Worm (Caenorhabditis elegans) whole organism, L3 larva: ENCODE data around the gene str-119.
"Not testable (repeated sequence)": the region's sequence is repeated elsewhere in the genome, so short reads cannot be mapped to it uniquely, and the experiment has no call there.

Experiments used
- elt-1 ChIP-seq: fragments of 150-350 bp; optimal IDR thresholded peaks from 2 replicates; lab custom pipeline; 2014; ENCODE audit warnings: missing biosample characterization, missing genetic modification characterization
- elt-2 ChIP-seq: sonication (generic microtip); optimal IDR thresholded peaks from 2 replicates; lab custom pipeline; 2016; ENCODE audit warnings: missing genetic modification reagents, mild to moderate bottlenecking, missing genetic modification characterization, missing compliant biosample characterization
- fkh-2 ChIP-seq: fragments of 150-350 bp; optimal IDR thresholded peaks from 2 replicates; lab custom pipeline; 2014; ENCODE audit warnings: missing biosample characterization, missing genetic modification reagents, missing genetic modification characterization
- fos-1 ChIP-seq: fragments of 150-350 bp; optimal IDR thresholded peaks from 2 replicates; lab custom pipeline; 2014; ENCODE audit warnings: missing biosample characterization, missing genetic modification characterization
- lin-39 ChIP-seq: fragments of 150-350 bp; optimal IDR thresholded peaks from 2 replicates; lab custom pipeline; 2018; ENCODE audit warnings: missing biosample characterization, missing genetic modification reagents, missing genetic modification characterization
- lsy-12 ChIP-seq: sonication (generic microtip); optimal IDR thresholded peaks from 2 replicates; lab custom pipeline; 2016; ENCODE audit warnings: mild to moderate bottlenecking, missing genetic modification characterization, missing compliant biosample characterization
- nhr-77 ChIP-seq: fragments of 150-350 bp; optimal IDR thresholded peaks from 2 replicates; lab custom pipeline; 2014; ENCODE audit warnings: missing biosample characterization, missing genetic modification characterization
- tbx-2 ChIP-seq: sonication (generic microtip); optimal IDR thresholded peaks from 2 replicates; lab custom pipeline; 2016; ENCODE audit warnings: mild to moderate bottlenecking, missing genetic modification characterization, missing compliant biosample characterization
- unc-62 ChIP-seq: fragments of 150-350 bp; sonication (generic microtip); optimal IDR thresholded peaks from 4 replicates; lab custom pipeline; 2014; ENCODE audit warnings: missing biosample characterization, missing genetic modification reagents, missing genetic modification characterization

str-119 gene

DNA sequence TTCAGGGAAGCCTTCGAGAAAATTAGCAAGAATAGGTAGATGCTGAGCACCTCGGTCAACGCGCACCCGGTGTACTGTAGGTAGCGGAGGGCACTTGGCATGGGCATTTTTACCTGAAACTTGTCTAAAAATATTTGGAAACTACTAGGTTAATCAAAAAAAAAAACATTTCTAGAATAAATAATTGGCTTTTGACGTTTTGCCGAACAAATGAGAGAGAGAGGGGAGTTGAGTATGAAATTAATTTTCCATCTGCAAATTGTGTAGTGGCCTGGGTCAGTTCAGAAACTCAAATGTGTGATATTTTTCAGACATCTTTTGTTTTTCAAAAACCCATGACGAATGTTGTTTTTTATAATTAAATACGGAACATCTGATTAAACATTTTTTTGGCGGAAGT is at the start of gene str-119:
Gene str-119 (minus strand): TSS at position 101 of the 400 bp plus-strand sequence.
- not testable (repeated sequence) for TF ChIP-seq lin-39 (tag; lab: Kevin White, UChicago); fos-1 (tag; lab: Kevin White, UChicago); unc-62 (GFP tag; lab: Kevin White, UChicago)

ce11 chrV:2453114-2453513 is 25.2 kb upstream of the str-119 start, which contains the start of gene F56A4.3:
Gene F56A4.3 (plus strand): TSS chrV:2453414.
- not testable (repeated sequence) for TF ChIP-seq elt-2 (tag; lab: Kevin White, UChicago); fkh-2; elt-1

DNA sequence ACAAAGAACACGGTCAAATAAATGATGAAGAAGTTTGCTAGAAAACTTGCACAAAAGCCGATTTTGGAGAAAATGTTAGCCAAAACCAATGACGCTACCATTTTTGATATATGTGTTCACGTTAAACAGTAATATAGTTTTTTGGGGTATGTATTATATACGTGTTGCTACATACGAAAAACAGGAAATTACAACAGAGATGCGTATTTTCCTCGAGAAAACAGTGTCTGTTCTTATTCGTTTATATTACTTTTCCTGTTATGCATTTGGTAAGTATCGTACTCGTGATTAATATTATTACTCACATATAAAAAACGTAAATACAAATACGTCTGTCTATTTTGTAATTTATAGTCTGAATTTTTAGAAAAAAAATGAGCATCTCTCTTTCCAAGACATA is 20.7 kb downstream of the str-119 start, which contains the start of gene str-265:
Gene str-265 (minus strand): TSS at position 101 of the 400 bp plus-strand sequence.
- not testable (repeated sequence) for TF ChIP-seq lsy-12; nhr-77; tbx-2 (tag; lab: Kevin White, UChicago)
- TF ChIP-seq, all 47 proteins: peak for 0; not testable (repeated sequence) for 47
